Worm (Caenorhabditis elegans) whole organism, late embryonic: ENCODE results near the gene sru-12.

ENCODE experiments used
- C08G9.2 ChIP-seq: sonication (generic microtip); optimal IDR thresholded peaks from 2 replicates; lab custom pipeline; 2016; ENCODE audit warnings: mild to moderate bottlenecking, missing genetic modification characterization, moderate library complexity, missing compliant biosample characterization
- K02D7.2 ChIP-seq: sonication (generic microtip); optimal IDR thresholded peaks from 2 replicates; lab custom pipeline; 2017; ENCODE audit warnings: mild to moderate bottlenecking, missing genetic modification characterization, missing compliant biosample characterization
- T23F11.4 ChIP-seq: fragments of 200-800 bp; sonication (Bioruptor generic); optimal IDR thresholded peaks from 2 replicates; lab custom pipeline; 2018; ENCODE audit warnings: mild to moderate bottlenecking, missing genetic modification characterization, missing compliant biosample characterization
- Y22D7AL.16 ChIP-seq: sonication (generic microtip); optimal IDR thresholded peaks from 2 replicates; lab custom pipeline; 2016; ENCODE audit warnings: missing genetic modification characterization, missing compliant biosample characterization
- ama-1 ChIP-seq: fragments of 150-350 bp; optimal IDR thresholded peaks from 2 replicates; lab custom pipeline; 2014
- ceh-14 ChIP-seq: sonication (generic microtip); optimal IDR thresholded peaks from 2 replicates; lab custom pipeline; 2016; ENCODE audit warnings: missing genotype, missing genetic modification characterization, missing compliant biosample characterization
- ceh-18 ChIP-seq: sonication (generic microtip); optimal IDR thresholded peaks from 2 replicates; lab custom pipeline; 2016; ENCODE audit warnings: missing genetic modification characterization, missing compliant biosample characterization
- ceh-19 ChIP-seq: fragments of 200-800 bp; sonication (Bioruptor generic); optimal IDR thresholded peaks from 2 replicates; lab custom pipeline; 2018; ENCODE audit warnings: mild to moderate bottlenecking, missing genetic modification characterization, missing compliant biosample characterization
- ceh-2 ChIP-seq: sonication (generic microtip); optimal IDR thresholded peaks from 2 replicates; lab custom pipeline; 2016; ENCODE audit warnings: missing genotype, missing genetic modification characterization, missing compliant biosample characterization
- ceh-22 ChIP-seq: sonication (generic microtip); optimal IDR thresholded peaks from 2 replicates; lab custom pipeline; 2017; ENCODE audit warnings: missing biosample characterization, missing genetic modification characterization
- ceh-30 ChIP-seq: fragments of 150-350 bp; optimal IDR thresholded peaks from 2 replicates; lab custom pipeline; 2014; ENCODE audit warnings: missing biosample characterization, missing genetic modification characterization
- ceh-31 ChIP-seq: sonication (generic microtip); optimal IDR thresholded peaks from 2 replicates; lab custom pipeline; 2016; ENCODE audit warnings: missing genetic modification characterization, missing compliant biosample characterization
- ceh-34 ChIP-seq: sonication (generic microtip); optimal IDR thresholded peaks from 2 replicates; lab custom pipeline; 2016; ENCODE audit warnings: mild to moderate bottlenecking, missing genetic modification characterization, missing compliant biosample characterization
- ceh-48 ChIP-seq: sonication (generic microtip); optimal IDR thresholded peaks from 2 replicates; lab custom pipeline; 2016; ENCODE audit warnings: missing genetic modification characterization, inconsistent platforms, missing compliant biosample characterization
- ceh-6 ChIP-seq: fragments of 200-800 bp; sonication (Bioruptor generic); optimal IDR thresholded peaks from 2 replicates; lab custom pipeline; 2018; ENCODE audit warnings: mild to moderate bottlenecking, missing genetic modification characterization, missing compliant biosample characterization
- ceh-9 ChIP-seq: sonication (generic microtip); optimal IDR thresholded peaks from 2 replicates; lab custom pipeline; 2016; ENCODE audit warnings: mild to moderate bottlenecking, missing genetic modification characterization, inconsistent platforms, missing compliant biosample characterization
- dve-1 ChIP-seq: sonication (generic microtip); optimal IDR thresholded peaks from 2 replicates; lab custom pipeline; 2017; ENCODE audit warnings: antibody characterized with exemption, mild to moderate bottlenecking, missing genetic modification characterization, missing compliant biosample characterization
- ets-4 ChIP-seq: sonication (generic microtip); optimal IDR thresholded peaks from 2 replicates; lab custom pipeline; 2016; ENCODE audit warnings: missing genetic modification characterization, missing compliant biosample characterization
- eyg-1 ChIP-seq: sonication (generic microtip); optimal IDR thresholded peaks from 2 replicates; lab custom pipeline; 2016; ENCODE audit warnings: missing genotype, missing genetic modification characterization, missing compliant biosample characterization
- fax-1 ChIP-seq: sonication (generic microtip); optimal IDR thresholded peaks from 2 replicates; lab custom pipeline; 2016; ENCODE audit warnings: missing genotype, missing genetic modification characterization, missing compliant biosample characterization
- fkh-6 ChIP-seq: sonication (generic microtip); optimal IDR thresholded peaks from 2 replicates; lab custom pipeline; 2016; ENCODE audit warnings: missing genetic modification characterization, missing compliant biosample characterization
- hlh-15 ChIP-seq: sonication (generic microtip); optimal IDR thresholded peaks from 2 replicates; lab custom pipeline; 2016; ENCODE audit warnings: missing genetic modification characterization, missing compliant biosample characterization
- hlh-6 ChIP-seq: sonication (generic microtip); optimal IDR thresholded peaks from 2 replicates; lab custom pipeline; 2016; ENCODE audit warnings: missing genotype, missing genetic modification characterization, missing compliant biosample characterization
- hlh-8 ChIP-seq: sonication (generic microtip); optimal IDR thresholded peaks from 2 replicates; lab custom pipeline; 2016; ENCODE audit warnings: missing genotype, missing genetic modification characterization, missing compliant biosample characterization
- lim-6 ChIP-seq: sonication (generic microtip); optimal IDR thresholded peaks from 2 replicates; lab custom pipeline; 2016; ENCODE audit warnings: missing genetic modification characterization, missing compliant biosample characterization
- lin-11 ChIP-seq: fragments of 200-800 bp; sonication (Bioruptor generic); optimal IDR thresholded peaks from 2 replicates; lab custom pipeline; 2018; ENCODE audit warnings: mild to moderate bottlenecking, missing genetic modification characterization, missing compliant biosample characterization
- madf-2 ChIP-seq: sonication (generic microtip); optimal IDR thresholded peaks from 2 replicates; lab custom pipeline; 2017; ENCODE audit warnings: missing genetic modification characterization, missing compliant biosample characterization
- nfya-1 ChIP-seq: sonication (generic microtip); optimal IDR thresholded peaks from 2 replicates; lab custom pipeline; 2017; ENCODE audit warnings: missing genetic modification characterization, mild to moderate bottlenecking, missing compliant biosample characterization, antibody characterized with exemption, moderate library complexity
- nhr-232 ChIP-seq: sonication (generic microtip); optimal IDR thresholded peaks from 2 replicates; lab custom pipeline; 2016; ENCODE audit warnings: missing genetic modification characterization, missing compliant biosample characterization
- npax-4 ChIP-seq: sonication (generic microtip); optimal IDR thresholded peaks from 2 replicates; lab custom pipeline; 2016; ENCODE audit warnings: missing genetic modification characterization, missing compliant biosample characterization
- odd-2 ChIP-seq: sonication (generic microtip); optimal IDR thresholded peaks from 2 replicates; lab custom pipeline; 2017; ENCODE audit warnings: antibody characterized with exemption, mild to moderate bottlenecking, missing genetic modification characterization, missing compliant biosample characterization
- pat-9 ChIP-seq: fragments of 200-800 bp; sonication (Bioruptor generic); optimal IDR thresholded peaks from 2 replicates; lab custom pipeline; 2018; ENCODE audit warnings: mild to moderate bottlenecking, missing genetic modification characterization, moderate library complexity, missing compliant biosample characterization
- pax-1 ChIP-seq: fragments of 150-350 bp; optimal IDR thresholded peaks from 2 replicates; lab custom pipeline; 2014; ENCODE audit warnings: missing biosample characterization, missing genetic modification characterization
- pha-2 ChIP-seq: sonication (generic microtip); optimal IDR thresholded peaks from 2 replicates; lab custom pipeline; 2017; ENCODE audit warnings: mild to moderate bottlenecking, missing genetic modification characterization, missing compliant biosample characterization
- pha-4 ChIP-seq: fragments of 150-350 bp; optimal IDR thresholded peaks from 2 replicates; lab custom pipeline; 2018; ENCODE audit warnings: missing biosample characterization, missing genetic modification reagents, missing genetic modification characterization
- ref-2 ChIP-seq: sonication (generic microtip); optimal IDR thresholded peaks from 2 replicates; lab custom pipeline; 2016; ENCODE audit warnings: missing genetic modification characterization, missing compliant biosample characterization
- rnt-1 ChIP-seq: sonication (generic microtip); optimal IDR thresholded peaks from 2 replicates; lab custom pipeline; 2016; ENCODE audit warnings: missing genetic modification characterization, missing compliant biosample characterization
- sdc-2 ChIP-seq: sonication (generic microtip); optimal IDR thresholded peaks from 2 replicates; lab custom pipeline; 2016; ENCODE audit warnings: missing genotype, missing genetic modification characterization, missing compliant biosample characterization
- sox-2 ChIP-seq: fragments of 200-800 bp; sonication (Bioruptor generic); IDR thresholded peaks from 2 replicates; pipeline ENCODE4 v1.3.6; 2022; ENCODE audit warnings: missing genetic modification reagents, missing genetic modification characterization, missing compliant biosample characterization
- sox-4 ChIP-seq: sonication (generic microtip); optimal IDR thresholded peaks from 2 replicates; lab custom pipeline; 2017; ENCODE audit warnings: mild to moderate bottlenecking, missing genetic modification characterization, inconsistent platforms, missing compliant biosample characterization
- ttx-3 ChIP-seq: sonication (generic microtip); optimal IDR thresholded peaks from 2 replicates; lab custom pipeline; 2016; ENCODE audit warnings: missing genetic modification reagents, missing genetic modification characterization, missing compliant biosample characterization
- unc-3 ChIP-seq, 2 experiments: fragments of 200-800 bp in 1 of 2; sonication (Bioruptor generic) in 1 of 2; sonication (generic microtip) in 1 of 2; conservative IDR thresholded peaks in 1 of 2; optimal IDR thresholded peaks in 1 of 2; 2 replicates each; pipeline versions ENCODE4 v1.3.6 to Lab custom; 2016 to 2022; ENCODE audit warnings: missing compliant biosample characterization in 2 of 2, missing genetic modification characterization in 2 of 2, missing genetic modification reagents in 1 of 2
- unc-42 ChIP-seq: sonication (generic microtip); optimal IDR thresholded peaks from 2 replicates; lab custom pipeline; 2016; ENCODE audit warnings: missing genotype, missing genetic modification characterization, missing compliant biosample characterization
- unc-55 ChIP-seq: sonication (generic microtip); optimal IDR thresholded peaks from 2 replicates; lab custom pipeline; 2017; ENCODE audit warnings: missing biosample characterization, missing genetic modification reagents, missing genetic modification characterization

sru-12 gene

DNA sequence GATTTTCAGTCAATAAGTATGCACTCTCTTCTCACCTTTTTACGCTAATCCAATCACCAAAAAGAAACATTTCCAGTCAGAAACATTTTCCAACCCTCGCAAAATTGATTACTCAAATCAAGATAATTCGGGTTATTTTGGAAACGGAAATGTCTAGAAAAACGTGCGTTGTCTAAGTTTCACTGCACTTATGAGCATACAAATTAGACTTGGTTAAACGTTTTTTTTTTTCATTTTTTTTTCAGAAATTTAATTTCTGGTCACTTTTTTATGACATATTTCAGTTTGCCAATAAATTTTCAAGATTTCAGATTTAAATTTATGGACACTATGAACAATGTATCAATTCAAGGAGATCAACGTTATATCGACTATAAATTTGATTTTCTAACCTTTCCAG lies at the start of gene sru-12:
TSS of gene sru-12 (plus strand) at position 301 of the 400 bp plus-strand sequence.
- TF ChIP-seq hlh-6 (tag; lab: Kevin White, UChicago) (no peak), ceh-9 (tag; lab: Kevin White, UChicago) (no peak), sox-2 (GFP tag; lab: Robert Waterston, UW) (no peak), ets-4 (no peak), ama-1 (lab: Kevin White, UChicago) (no peak), C08G9.2 (no peak)

DNA sequence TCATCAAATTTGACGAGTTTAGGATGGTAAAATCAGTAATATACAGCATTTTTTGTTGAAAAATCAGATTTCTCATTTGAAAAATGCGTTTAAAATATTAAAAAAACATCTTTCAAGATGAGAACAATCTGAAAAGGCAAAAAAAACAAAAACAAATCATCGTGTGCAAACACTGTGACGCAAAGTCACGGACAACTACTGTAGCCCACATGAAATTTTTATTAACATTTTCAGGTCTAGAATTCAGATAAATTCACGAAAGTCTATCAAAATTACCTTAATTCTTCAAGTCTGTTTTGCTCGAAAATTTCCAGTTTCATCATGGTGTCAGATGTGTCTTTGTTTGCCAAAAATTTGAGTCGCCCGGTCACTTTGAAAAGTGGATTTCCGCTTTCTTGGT lies 44.1 kb upstream of the sru-12 start:
- no peak for TF ChIP-seq sox-4
- no peak for TF ChIP-seq ceh-18 (tag; lab: Kevin White, UChicago)
- TF ChIP-seq madf-2 (tag; lab: Kevin White, UChicago) = no peak
- TF ChIP-seq C08G9.2 = no peak

- no peak for TF ChIP-seq hlh-15
These were observed 42.8 kb upstream of the sru-12 start, which contains the start of gene rsd-2 for ce11 chrIV:13540165-13540564. Gene rsd-2, minus strand, starts transcription at chrIV:13540265.

DNA sequence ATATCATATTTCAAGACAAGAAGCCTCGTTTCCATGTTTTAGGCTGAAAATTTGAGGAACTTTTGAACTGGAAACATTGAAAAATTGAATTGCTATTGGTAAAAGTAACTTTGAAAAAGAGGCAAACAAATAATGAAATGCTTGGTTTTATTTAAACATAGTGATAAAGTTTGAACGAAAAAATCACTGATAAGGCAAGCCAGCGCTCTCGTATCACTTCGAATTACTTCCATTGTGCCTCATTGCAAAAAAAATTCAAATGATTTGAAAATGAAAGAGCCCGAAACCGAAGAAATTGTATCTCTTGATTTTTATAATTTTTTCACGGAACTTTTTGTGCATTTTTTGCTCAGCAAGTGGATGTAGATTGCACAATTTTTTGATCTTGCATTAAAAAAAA lies 34.8 kb upstream of the sru-12 start, which contains the start of gene F52G2.3:
TSS of gene F52G2.3 (minus strand) at position 43 of the 400 bp plus-strand sequence.
- TF ChIP-seq pha-2 (no peak), ref-2 (tag; lab: Kevin White, UChicago) (no peak), ceh-22 (tag; lab: Kevin White, UChicago) (no peak), unc-42 (tag; lab: Kevin White, UChicago) (no peak), pax-1 (tag; lab: Kevin White, UChicago) (no peak), unc-3 (GFP tag; conservative IDR thresholded peaks at IDR 0.05; lab: Robert Waterston, UW) (no peak), unc-3 (tag; optimal IDR thresholded peaks at IDR 0.05; lab: Kevin White, UChicago) (no peak), ceh-30 (no peak), odd-2 (tag; lab: Kevin White, UChicago) (no peak)

- TF ChIP-seq ceh-31 = peak; percentile 72
- TF ChIP-seq odd-2 (tag; lab: Kevin White, UChicago) = no peak
- no peak for TF ChIP-seq pax-1 (tag; lab: Kevin White, UChicago)
- no peak for TF ChIP-seq dve-1 (tag; lab: Kevin White, UChicago)
- no peak for TF ChIP-seq ceh-19 (GFP tag; lab: Kevin White, UChicago)
- TF ChIP-seq ets-4 = no peak
- no peak for TF ChIP-seq lim-6 (tag; lab: Kevin White, UChicago)
- TF ChIP-seq hlh-8 (tag; lab: Kevin White, UChicago) = peak; percentile 72
- TF ChIP-seq sox-4 = peak; percentile 47
- TF ChIP-seq nfya-1 = no peak
- no peak for TF ChIP-seq hlh-15
- TF ChIP-seq Y22D7AL.16 (tag; lab: Kevin White, UChicago) = no peak
- no peak for TF ChIP-seq lin-11 (tag; lab: Kevin White, UChicago)
- TF ChIP-seq ceh-18 (tag; lab: Kevin White, UChicago) = no peak
- no peak for TF ChIP-seq pha-4 (tag; lab: Kevin White, UChicago)
- TF ChIP-seq hlh-6 (tag; lab: Kevin White, UChicago) = no peak
- TF ChIP-seq rnt-1 = peak; percentile 1
- no peak for TF ChIP-seq sdc-2
- no peak for TF ChIP-seq nhr-232 (tag; lab: Kevin White, UChicago)
- TF ChIP-seq T23F11.4 = no peak
- TF ChIP-seq ama-1 (lab: Kevin White, UChicago) = no peak
- TF ChIP-seq pat-9 (tag; lab: Kevin White, UChicago) = no peak
- TF ChIP-seq ttx-3 (tag; lab: Kevin White, UChicago) = peak; percentile 33
- peak; percentile 20 for TF ChIP-seq K02D7.2 (tag; lab: Kevin White, UChicago)
- TF ChIP-seq ceh-2 = no peak
- TF ChIP-seq unc-42 (tag; lab: Kevin White, UChicago) = no peak
- no peak for TF ChIP-seq ceh-14
- TF ChIP-seq fax-1 (tag; lab: Kevin White, UChicago) = peak; percentile 73
- no peak for TF ChIP-seq madf-2 (tag; lab: Kevin White, UChicago)
- no peak for TF ChIP-seq fkh-6
- peak; percentile 32 for TF ChIP-seq ceh-6 (GFP tag; lab: Kevin White, UChicago)
- no peak for TF ChIP-seq C08G9.2
- TF ChIP-seq ceh-9 (tag; lab: Kevin White, UChicago) = no peak
- no peak for TF ChIP-seq unc-55 (GFP tag; lab: Kevin White, UChicago)
- TF ChIP-seq npax-4 (tag; lab: Kevin White, UChicago) = peak; percentile 26
- no peak for TF ChIP-seq eyg-1 (tag; lab: Kevin White, UChicago)
- TF ChIP-seq ceh-48 = no peak
- TF ChIP-seq ceh-34 (tag; lab: Kevin White, UChicago) = peak; percentile 26
These were observed 33.7 kb upstream of the sru-12 start for ce11 chrIV:13549350-13549749.
